Worm (Caenorhabditis elegans) whole organism, midembryonic: Measurements from ENCODE around the gene lurp-4.

Experiments
- T22C8.4 ChIP-seq: fragments of 200-800 bp; sonication (Bioruptor generic); IDR thresholded peaks from 2 replicates; pipeline ENCODE4 v1.3.6; 2022; ENCODE audit warnings: missing genetic modification characterization, missing compliant biosample characterization
- cog-1 ChIP-seq: sonication (generic microtip); optimal IDR thresholded peaks from 2 replicates; lab custom pipeline; 2016; ENCODE audit warnings: missing genetic modification characterization, missing compliant biosample characterization
- flt-1 ChIP-seq: fragments of 200-800 bp; sonication (Bioruptor generic); IDR thresholded peaks from 2 replicates; pipeline ENCODE4 v1.3.6; 2022; ENCODE audit warnings: missing genetic modification characterization, missing compliant biosample characterization
- klf-2 ChIP-seq: fragments of 200-800 bp; sonication (Bioruptor generic); conservative IDR thresholded peaks from 2 replicates; pipeline ENCODE4 v1.3.6; 2022; ENCODE audit warnings: missing genetic modification reagents, missing genetic modification characterization, missing compliant biosample characterization
- med-1 ChIP-seq: sonication (generic microtip); optimal IDR thresholded peaks from 2 replicates; lab custom pipeline; 2017; ENCODE audit warnings: missing genetic modification characterization, mild to moderate bottlenecking, missing compliant biosample characterization, antibody characterized with exemption, missing genetic modification reagents; ENCODE audit not compliant: insufficient read depth
- ref-1 ChIP-seq: fragments of 200-800 bp; sonication (Bioruptor generic); conservative IDR thresholded peaks from 2 replicates; pipeline ENCODE4 v1.3.6; 2022; ENCODE audit warnings: missing genetic modification reagents, missing genetic modification characterization, missing compliant biosample characterization
- tab-1 ChIP-seq: fragments of 200-800 bp; sonication (Bioruptor generic); IDR thresholded peaks from 2 replicates; pipeline ENCODE4 v1.3.6; 2022; ENCODE audit warnings: missing genetic modification characterization, missing compliant biosample characterization
- ztf-23 ChIP-seq: fragments of 200-800 bp; sonication (Bioruptor generic); IDR thresholded peaks from 2 replicates; pipeline ENCODE4 v1.3.6; 2022; ENCODE audit warnings: missing genetic modification reagents, missing genetic modification characterization, missing compliant biosample characterization
- ztf-29 ChIP-seq: fragments of 200-800 bp; sonication (Bioruptor generic); IDR thresholded peaks from 2 replicates; pipeline ENCODE4 v1.3.6; 2022; ENCODE audit warnings: missing genetic modification reagents, missing genetic modification characterization, missing compliant biosample characterization

lurp-4 gene

DNA sequence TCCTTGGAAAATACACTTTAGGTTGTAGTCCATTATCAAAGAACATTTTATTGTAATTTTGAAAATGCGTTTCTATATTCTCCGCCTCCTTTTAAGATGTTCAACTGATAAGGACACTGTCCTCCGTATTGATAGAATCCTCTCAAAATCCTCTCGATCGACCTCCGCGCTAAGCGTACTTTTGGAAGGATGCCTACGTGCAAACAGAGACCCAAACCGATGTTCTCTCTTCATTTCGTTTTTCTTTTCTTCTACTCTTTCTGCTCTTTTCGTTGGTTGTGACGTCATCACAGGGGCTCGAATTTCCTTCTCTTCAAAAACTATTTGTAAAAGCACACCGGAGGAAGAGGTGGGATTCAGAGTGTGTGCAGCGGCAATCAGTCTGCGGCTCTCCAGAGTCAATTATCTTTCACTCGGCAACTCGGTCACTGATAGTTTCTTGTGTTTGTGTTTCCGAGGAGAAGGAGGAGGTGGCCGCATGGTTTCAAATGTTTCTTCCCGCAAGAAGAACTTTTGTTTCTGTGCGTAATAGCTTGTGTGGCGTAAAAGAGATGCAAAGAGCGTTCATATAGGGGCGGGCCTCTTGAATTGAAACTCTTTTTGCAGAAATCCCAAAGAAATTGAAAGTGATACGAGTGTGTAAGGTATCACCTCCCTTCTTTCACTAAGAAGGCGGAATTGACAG, 9.9 kb upstream of the lurp-4 start, which contains the start of gene C34B4.2:
Gene C34B4.2, plus strand, starts transcription at position 614 of the 685 bp plus-strand sequence.
- no peak for TF ChIP-seq klf-2
- TF ChIP-seq ref-1 (GFP tag; lab: Robert Waterston, UW): no peak
- TF ChIP-seq med-1 (GFP tag; lab: Kevin White, UChicago): no peak
- TF ChIP-seq cog-1: peak; percentile 6

DNA sequence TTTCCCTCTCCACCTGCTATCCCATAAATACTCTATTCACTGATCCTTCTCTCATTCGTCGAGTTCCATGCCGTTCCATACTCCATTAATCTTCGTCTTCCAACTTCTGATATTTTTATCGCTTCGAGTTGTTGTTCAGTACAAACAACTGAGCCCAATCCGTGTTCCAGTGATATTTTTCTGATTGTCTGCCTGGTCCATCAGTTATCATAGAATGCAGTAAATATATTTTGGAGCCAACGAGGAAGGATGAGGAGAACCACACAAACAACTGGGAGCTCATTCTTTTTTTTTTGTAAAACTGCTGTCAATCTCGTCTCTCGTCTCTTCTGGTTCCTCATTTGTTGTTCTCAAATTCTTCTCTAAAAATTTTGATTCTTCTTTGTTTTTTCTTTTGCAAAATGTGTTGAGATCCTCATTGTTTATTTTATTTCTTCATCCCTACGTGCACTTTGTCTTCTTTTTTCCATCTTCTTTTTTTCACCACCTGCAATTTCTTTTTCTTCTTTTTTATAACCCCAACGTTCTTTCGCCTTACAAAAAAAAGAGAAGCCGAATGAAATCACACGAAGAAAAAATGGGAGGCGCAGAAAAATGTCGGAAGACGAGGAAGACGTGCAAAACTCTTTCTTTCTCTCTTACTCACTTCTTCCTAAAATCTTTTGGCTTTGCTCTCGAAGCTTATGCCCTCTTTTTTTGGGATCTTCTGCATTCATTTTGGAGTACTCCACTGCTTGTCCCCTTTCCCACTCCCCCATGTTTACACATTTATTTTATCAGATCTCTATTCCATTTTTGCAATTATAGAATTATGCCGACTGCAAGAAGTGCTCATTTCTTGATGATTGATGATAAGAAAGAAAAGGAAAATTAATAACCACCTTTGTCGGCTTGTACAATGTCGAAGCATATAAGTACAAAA, 8.4 kb upstream of the lurp-4 start:
- no peak for TF ChIP-seq flt-1
- no peak for TF ChIP-seq ztf-29
- no peak for TF ChIP-seq klf-2
- TF ChIP-seq cog-1: no peak
- no peak for TF ChIP-seq T22C8.4 (GFP tag; lab: Robert Waterston, UW)
- no peak for TF ChIP-seq ztf-23
- TF ChIP-seq ref-1 (GFP tag; lab: Robert Waterston, UW): no peak
- TF ChIP-seq tab-1 (GFP tag; lab: Robert Waterston, UW): no peak
- TF ChIP-seq med-1 (GFP tag; lab: Kevin White, UChicago): no peak

DNA sequence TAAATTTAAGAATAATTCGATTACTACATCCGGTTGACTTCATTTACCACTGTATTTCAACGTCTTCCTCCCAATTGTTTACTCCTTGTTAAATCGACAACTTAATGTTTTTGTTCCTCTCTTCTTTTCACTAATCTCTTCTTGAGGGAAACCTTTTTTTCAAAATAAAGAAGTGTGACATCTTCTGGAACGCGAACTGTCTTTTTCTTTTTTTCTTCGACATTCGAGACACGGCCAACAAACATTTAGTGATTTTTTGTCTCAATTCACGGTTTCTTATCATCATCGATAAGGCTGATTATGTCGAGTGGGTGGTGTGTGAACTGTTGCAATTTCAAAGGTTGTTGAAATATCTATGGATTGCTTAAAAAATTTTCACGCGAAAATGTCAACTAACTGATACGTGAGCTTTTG, 7.2 kb upstream of the lurp-4 start:
- TF ChIP-seq med-1 (GFP tag; lab: Kevin White, UChicago) (no peak), ztf-29 (no peak), ref-1 (GFP tag; lab: Robert Waterston, UW) (no peak), klf-2 (no peak), T22C8.4 (GFP tag; lab: Robert Waterston, UW) (no peak), tab-1 (GFP tag; lab: Robert Waterston, UW) (no peak), flt-1 (no peak)

DNA sequence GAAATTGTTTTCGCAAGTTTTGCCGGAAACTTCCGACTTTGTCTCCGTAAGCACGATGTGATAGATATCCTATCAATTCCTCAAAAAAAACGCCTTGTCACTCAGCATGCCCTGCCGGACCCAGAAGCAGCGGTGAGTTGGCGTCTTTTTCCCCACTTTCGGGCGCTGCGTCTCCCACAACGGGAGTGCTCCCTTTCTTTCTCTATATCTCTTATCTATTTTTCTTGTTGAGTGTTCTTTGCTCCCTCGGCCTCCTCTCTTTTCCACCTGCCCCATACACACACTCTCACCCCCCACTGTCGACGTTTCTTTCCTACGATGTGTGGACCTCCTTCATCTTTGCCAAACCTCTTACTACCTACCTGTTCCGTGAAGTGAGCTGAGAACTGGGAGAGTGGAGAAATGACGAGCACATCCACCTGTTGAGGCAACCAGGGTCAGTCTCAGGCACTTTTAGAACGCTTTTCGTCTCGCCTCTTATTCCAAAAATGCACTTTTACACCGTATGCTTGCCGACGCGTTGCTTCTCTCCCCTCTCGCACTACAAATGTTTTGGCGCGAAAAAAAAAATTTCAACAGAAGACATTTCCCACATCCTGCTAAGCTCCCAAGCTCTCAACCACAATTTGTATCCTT, 6.4 kb upstream of the lurp-4 start:
- TF ChIP-seq cog-1: peak; percentile 30
- TF ChIP-seq ztf-23: no peak
- 0 out of 2 replicates have a peak, but pooled peaks have one; percentile 29 for TF ChIP-seq klf-2
- TF ChIP-seq flt-1: no peak
- TF ChIP-seq med-1 (GFP tag; lab: Kevin White, UChicago): no peak
- no peak for TF ChIP-seq tab-1 (GFP tag; lab: Robert Waterston, UW)

DNA sequence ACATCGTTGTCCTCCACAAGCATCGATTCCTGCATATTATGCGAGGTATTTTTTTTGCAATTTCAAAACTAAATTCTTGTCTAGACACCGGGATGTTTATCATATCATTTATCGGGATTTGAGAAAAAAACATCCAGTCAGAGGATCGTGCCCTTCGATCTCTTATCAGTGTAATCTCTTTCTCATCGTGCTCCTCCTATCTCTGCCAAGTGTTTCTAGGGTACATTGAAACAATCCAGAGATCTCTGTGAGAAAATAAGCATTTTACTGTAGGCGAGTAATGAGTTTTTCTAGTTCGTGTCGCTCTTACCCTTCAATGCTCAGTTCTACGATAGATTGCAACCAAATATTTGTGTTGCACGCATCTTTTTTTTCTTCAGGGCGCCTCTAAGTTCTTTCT, 4.0 kb upstream of the lurp-4 start:
- no peak for TF ChIP-seq T22C8.4 (GFP tag; lab: Robert Waterston, UW)
- TF ChIP-seq ztf-23: 0 out of 2 replicates have a peak, but pooled peaks have one; percentile 18

DNA sequence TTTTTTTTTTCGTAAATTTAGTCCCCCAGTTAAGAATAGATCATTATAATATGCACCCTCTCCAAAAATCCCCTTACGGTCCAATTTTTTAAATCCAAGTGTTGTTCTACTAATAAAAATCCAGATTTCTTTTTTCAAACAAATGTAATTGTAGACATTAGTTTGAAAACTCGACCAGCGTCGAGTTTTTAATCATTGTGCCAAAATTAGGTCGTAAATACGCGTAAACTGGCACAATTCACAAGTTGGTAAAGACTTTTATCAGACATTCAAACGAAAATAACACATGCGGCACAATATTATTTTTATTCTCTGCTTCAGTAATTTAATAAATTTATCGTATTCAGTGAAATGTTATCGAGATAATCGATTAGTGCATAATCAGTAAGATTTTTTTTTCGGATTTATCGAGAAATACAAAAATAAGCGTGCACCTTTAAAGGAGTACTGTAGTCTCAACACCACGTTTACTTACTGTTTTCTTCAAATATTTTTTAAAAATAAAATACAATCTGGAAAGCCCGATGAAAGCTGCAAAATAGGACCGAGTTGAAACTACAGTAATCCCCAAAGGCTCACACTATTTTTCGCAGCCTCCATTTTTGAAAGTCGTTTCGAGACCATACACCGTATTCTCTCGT, 2.2 kb upstream of the lurp-4 start, which contains the start of gene C34B4.4:
Gene C34B4.4, plus strand, starts transcription at position 276 of the 641 bp plus-strand sequence.
- TF ChIP-seq ztf-29: no peak
- no peak for TF ChIP-seq klf-2
- TF ChIP-seq med-1 (GFP tag; lab: Kevin White, UChicago): no peak
- TF ChIP-seq ref-1 (GFP tag; lab: Robert Waterston, UW): no peak
- TF ChIP-seq ztf-23: no peak
- no peak for TF ChIP-seq cog-1
- no peak for TF ChIP-seq tab-1 (GFP tag; lab: Robert Waterston, UW)
- no peak for TF ChIP-seq flt-1
- no peak for TF ChIP-seq T22C8.4 (GFP tag; lab: Robert Waterston, UW)

DNA sequence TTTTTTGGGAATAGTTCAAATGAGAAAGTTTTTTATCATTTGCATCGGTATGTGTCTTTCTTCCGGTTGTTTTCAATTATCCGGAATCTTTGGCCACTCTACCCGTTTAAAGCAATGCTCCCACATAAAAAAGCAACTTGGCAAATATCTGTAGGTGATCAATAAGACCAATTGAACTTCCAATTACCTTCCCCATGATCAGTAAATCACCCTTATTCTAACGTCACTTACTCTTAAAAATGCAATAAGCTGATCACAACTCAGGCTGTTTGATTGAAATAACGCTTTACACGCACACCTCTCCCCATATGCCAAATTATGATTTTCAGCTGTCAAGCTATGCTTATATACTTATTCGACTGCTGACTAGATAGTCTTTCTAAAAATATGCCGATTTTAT, 3.2 kb downstream of the lurp-4 start, which contains the start of gene C34B4.5:
Gene C34B4.5, plus strand, starts transcription at position 301 of the 400 bp plus-strand sequence.
- TF ChIP-seq med-1 (GFP tag; lab: Kevin White, UChicago) (no peak), klf-2 (no peak), T22C8.4 (GFP tag; lab: Robert Waterston, UW) (no peak), tab-1 (GFP tag; lab: Robert Waterston, UW) (no peak), ztf-29 (no peak)

DNA sequence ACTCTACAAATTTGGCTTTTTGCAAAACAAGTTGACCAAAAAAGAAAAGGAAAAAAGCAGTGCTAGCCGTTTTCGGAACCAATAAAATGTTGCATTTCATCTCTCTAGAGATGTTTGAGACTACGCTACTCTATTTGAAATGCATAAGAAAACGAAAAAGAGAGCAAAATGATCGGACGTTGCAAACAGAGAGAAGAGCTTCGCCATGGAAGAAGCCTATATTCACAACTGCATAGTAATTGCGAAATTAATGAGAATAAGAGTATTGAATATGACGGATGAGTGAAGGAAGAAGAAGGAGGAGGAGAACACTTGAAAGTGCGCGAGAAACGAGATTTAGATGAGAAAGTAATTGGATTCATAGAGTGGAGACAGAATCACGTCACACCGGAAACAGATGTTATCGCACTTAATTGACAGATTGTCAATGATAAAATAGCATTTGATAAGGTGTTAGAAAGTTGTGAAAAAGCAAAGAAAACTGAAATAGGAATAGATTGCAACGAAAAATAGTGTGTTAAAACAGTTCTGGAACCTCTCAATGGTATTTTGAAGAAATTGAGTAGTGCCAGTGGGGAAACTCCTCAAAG, 13.5 kb downstream of the lurp-4 start:
- no peak for TF ChIP-seq cog-1
- TF ChIP-seq ztf-29: no peak
- TF ChIP-seq tab-1 (GFP tag; lab: Robert Waterston, UW): no peak
- no peak for TF ChIP-seq ztf-23
- TF ChIP-seq med-1 (GFP tag; lab: Kevin White, UChicago): no peak
- TF ChIP-seq klf-2: no peak
- TF ChIP-seq ref-1 (GFP tag; lab: Robert Waterston, UW): no peak
- TF ChIP-seq T22C8.4 (GFP tag; lab: Robert Waterston, UW): no peak
- no peak for TF ChIP-seq flt-1

DNA sequence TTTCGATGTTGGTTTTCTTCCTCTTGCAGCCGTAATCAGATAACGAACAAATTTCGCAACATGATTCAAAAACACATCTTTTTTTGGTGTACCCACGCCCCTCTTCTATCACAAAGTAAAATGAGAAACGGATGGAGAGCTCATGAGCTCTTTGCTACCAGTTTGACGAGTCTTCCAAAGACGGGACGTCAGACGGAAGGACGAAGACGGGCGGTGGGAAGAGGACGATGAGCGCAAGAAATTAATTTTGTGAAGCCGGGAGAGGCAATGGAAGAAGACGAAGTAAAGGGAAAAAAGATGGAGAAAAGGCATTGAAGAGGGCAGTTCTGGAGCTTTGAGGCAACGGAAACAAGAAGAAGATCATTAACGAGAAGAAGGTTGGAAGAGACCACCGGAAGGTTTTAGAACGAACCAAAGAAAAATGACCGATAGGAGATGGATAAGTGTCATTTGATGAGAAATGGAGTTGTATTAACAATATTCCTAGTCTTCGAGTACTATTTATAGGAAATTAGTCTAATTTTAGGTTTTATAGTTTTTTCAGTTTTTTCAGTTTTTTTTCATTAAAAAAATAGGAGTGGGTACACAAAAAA, 19.2 kb downstream of the lurp-4 start:
- no peak for TF ChIP-seq med-1 (GFP tag; lab: Kevin White, UChicago)
- TF ChIP-seq ztf-29: no peak
- no peak for TF ChIP-seq klf-2
- TF ChIP-seq ref-1 (GFP tag; lab: Robert Waterston, UW): no peak
- TF ChIP-seq cog-1: no peak
- TF ChIP-seq T22C8.4 (GFP tag; lab: Robert Waterston, UW): no peak
- no peak for TF ChIP-seq flt-1
- no peak for TF ChIP-seq ztf-23
- TF ChIP-seq tab-1 (GFP tag; lab: Robert Waterston, UW): no peak
